Worm (Caenorhabditis elegans): ENCODE data around the gene ins-17.

Gene ins-17

DNA sequence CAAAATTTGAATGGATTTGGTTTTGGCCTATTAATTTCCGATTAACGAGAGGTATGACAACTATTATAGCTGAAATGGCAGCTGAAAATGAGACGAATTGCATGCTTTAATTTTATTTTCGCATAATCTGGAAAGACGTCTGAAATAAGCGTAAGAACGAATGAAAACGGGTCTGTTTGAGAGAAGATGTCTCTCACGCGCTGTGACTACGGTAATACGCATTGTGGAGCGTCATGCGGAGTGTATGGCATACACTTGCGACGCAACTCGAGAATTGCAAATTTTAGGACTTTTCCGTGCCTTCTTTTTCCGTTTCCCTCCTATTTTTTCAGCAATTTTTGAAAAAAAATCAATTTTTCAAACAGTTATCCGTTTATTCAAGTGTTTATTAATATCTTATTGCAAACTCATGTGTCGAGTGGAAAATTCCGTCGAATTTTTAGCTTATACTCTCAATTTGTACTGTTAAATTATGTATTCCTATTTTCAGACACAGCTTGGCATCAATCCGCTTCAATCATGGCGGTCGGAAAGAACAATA is 1.9 kb downstream of the ins-17 start, which contains the start of gene rps-1 (continued):
- TF ChIP-seq madf-6 (GFP tag; IDR thresholded peaks at IDR 0.05) (peak; percentile 95), snpc-3.4 (tag; optimal IDR thresholded peaks at IDR 0.05) (peak; percentile 96), lin-35 (GFP tag; optimal IDR thresholded peaks at IDR 0.05) (peak; percentile 53 to 97 (median 87)), ceh-58 (GFP tag; IDR thresholded peaks at IDR 0.05) (no peak), zfh-2 (GFP tag; conservative IDR thresholded peaks at IDR 0.05) (peak; percentile 78; the same call in 1 of the 2 replicates), egrh-3 (GFP tag; IDR thresholded peaks at IDR 0.05) (peak; percentile 38; the same call in 1 of the 2 replicates), hmg-20 (GFP tag; IDR thresholded peaks at IDR 0.05) (peak; percentile 96), snpc-4 (GFP tag; optimal IDR thresholded peaks at IDR 0.05) (peak; percentile 86), snpc-4 (tag; optimal IDR thresholded peaks at IDR 0.05) (peak; percentile 79 to 92 (median 90)), lir-1 (GFP tag; conservative IDR thresholded peaks at IDR 0.05) (peak; percentile 95), T07F8.4 (tag; optimal IDR thresholded peaks at IDR 0.05) (peak; percentile 32), snpc-1.3 (tag; optimal IDR thresholded peaks at IDR 0.05; ENCODE audit: insufficient read depth) (peak; percentile 95), Y56A3A.18 (GFP tag; IDR thresholded peaks at IDR 0.05) (peak; percentile 97), chd-7 (tag; optimal IDR thresholded peaks at IDR 0.05) (peak; percentile 96), T26A5.8 (tag; optimal IDR thresholded peaks at IDR 0.05) (peak; percentile 47), akir-1 (GFP tag; optimal IDR thresholded peaks at IDR 0.05) (peak; percentile 81), ets-4 (GFP tag; optimal IDR thresholded peaks at IDR 0.05) (peak; percentile 49), madf-3 (GFP tag; IDR thresholded peaks at IDR 0.05) (peak; percentile 95), F52B5.7 (tag; optimal IDR thresholded peaks at IDR 0.05) (peak; percentile 78), F57A8.1 (GFP tag; optimal IDR thresholded peaks at IDR 0.05) (no peak), B0336.3 (GFP tag; IDR thresholded peaks at IDR 0.05) (peak; percentile 96), tlf-1 (GFP tag; optimal IDR thresholded peaks at IDR 0.05) (peak; percentile 98), Y79H2A.3 (GFP tag; conservative IDR thresholded peaks at IDR 0.05) (peak; percentile 65; the same call in 1 of the 2 replicates), mcd-1 (GFP tag; IDR thresholded peaks at IDR 0.05) (peak; percentile 95), ccch-3 (GFP tag; optimal IDR thresholded peaks at IDR 0.05) (peak; percentile 11), hsf-1 (GFP tag; IDR thresholded peaks at IDR 0.05) (peak; percentile 88), ceh-27 (GFP tag; optimal IDR thresholded peaks at IDR 0.05) (peak; percentile 99), rcor-1 (GFP tag; IDR thresholded peaks at IDR 0.05) (peak; percentile 98), hlh-26 (GFP tag; conservative IDR thresholded peaks at IDR 0.05) (no peak), nhr-179 (tag; optimal IDR thresholded peaks at IDR 0.05) (no peak), nhr-90 (tag; optimal IDR thresholded peaks at IDR 0.05) (peak; percentile 82), let-607 (tag; optimal IDR thresholded peaks at IDR 0.05) (peak; percentile 90 to 95), tbp1 (GFP tag; optimal IDR thresholded peaks at IDR 0.05) (peak; percentile 79), C06A6.2 (GFP tag; conservative IDR thresholded peaks at IDR 0.05) (peak; percentile 95), aptf-2 (GFP tag; conservative IDR thresholded peaks at IDR 0.05) (no peak), snpc-1.1 (tag; optimal IDR thresholded peaks at IDR 0.05; ENCODE audit: insufficient read depth) (peak; percentile 80), lin-40 (tag; optimal IDR thresholded peaks at IDR 0.05) (peak; percentile 98), egl-44 (GFP tag; IDR thresholded peaks at IDR 0.05) (peak; percentile 78), fkh-3 (tag; optimal IDR thresholded peaks at IDR 0.05) (no peak), F49E8.2 (tag; optimal IDR thresholded peaks at IDR 0.05; ENCODE audit: insufficient read depth) (peak; percentile 94), F55B11.4 (tag; optimal IDR thresholded peaks at IDR 0.05; ENCODE audit: borderline replicate concordance, insufficient read depth) (no peak), ztf-6 (GFP tag; IDR thresholded peaks at IDR 0.05) (peak; percentile 92), F23B12.7 (tag; optimal IDR thresholded peaks at IDR 0.05; ENCODE audit: insufficient read depth) (peak; percentile 96), Y53G8AR.9 (GFP tag; conservative IDR thresholded peaks at IDR 0.05) (peak; percentile 99), nfya-1 (tag; optimal IDR thresholded peaks at IDR 0.05; ENCODE audit: borderline replicate concordance, insufficient read depth) (no peak), gei-17 (GFP tag; optimal IDR thresholded peaks at IDR 0.05) (peak; percentile 90)

All from whole organism, young adult.